Worm (Caenorhabditis elegans) whole organism, L4/young adult: ENCODE measurements around the gene fbxb-103.

Experiments
- W03F9.2 ChIP-seq: fragments of 150-350 bp; optimal IDR thresholded peaks from 2 replicates; lab custom pipeline; 2014; ENCODE audit warnings: missing biosample characterization, missing genetic modification characterization
- dao-5 ChIP-seq: sonication (generic microtip); optimal IDR thresholded peaks from 2 replicates; lab custom pipeline; 2016; ENCODE audit warnings: missing genotype, missing genetic modification characterization, moderate library complexity, missing compliant biosample characterization
- him-1 ChIP-seq: sonication (generic microtip); optimal IDR thresholded peaks from 2 replicates; lab custom pipeline; 2016; ENCODE audit warnings: missing genotype, missing genetic modification reagents, missing genetic modification characterization, missing compliant biosample characterization

ce11 chrII:3956744-3957143, 49.8 kb downstream of the fbxb-103 start:
- TF ChIP-seq him-1 (tag; lab: Kevin White, UChicago), result no peak
- no peak for TF ChIP-seq dao-5
- TF ChIP-seq W03F9.2, result no peak
